Fruit fly (Drosophila melanogaster): ENCODE results near the gene Grl40a.

The Grl40a gene

DNA sequence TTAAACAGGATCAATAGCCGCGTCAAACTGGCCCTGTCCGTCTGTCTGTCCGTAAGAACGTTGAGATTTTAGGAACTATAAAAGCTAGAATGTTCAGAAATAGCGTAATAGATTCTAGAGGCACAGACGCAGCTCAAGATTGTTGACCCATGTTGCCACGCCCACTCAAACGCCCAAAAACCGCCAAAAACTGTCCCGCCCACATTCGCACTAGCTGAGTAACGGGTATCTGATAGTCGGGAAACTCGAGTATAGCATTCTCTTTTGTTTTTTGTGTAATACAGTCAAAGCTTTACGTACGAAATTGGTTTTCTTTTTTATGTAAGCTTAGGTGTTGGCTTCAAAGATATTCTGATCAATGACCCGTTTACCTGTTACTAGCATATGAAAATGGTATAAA, 22.2 kb downstream of the Grl40a start:
- TF ChIP-seq CG1620 (GFP tag; optimal IDR thresholded peaks at IDR 0.05) (no peak), CG12768 (GFP tag; optimal IDR thresholded peaks at IDR 0.05) (no peak), Hr96 (GFP tag; optimal IDR thresholded peaks at IDR 0.05) (no peak), kay (GFP tag; ENCODE audit: borderline replicate concordance) (no peak), bab1 (GFP tag; optimal IDR thresholded peaks at IDR 0.05) (no peak), CG33017 (tag; optimal IDR thresholded peaks at IDR 0.05) (no peak)

dm6 chr2L:22065243-22065642, 27.6 kb downstream of the Grl40a start, which contains the start of gene CG42597:
CG42597 (minus strand) TSS chr2L:22065343.
- TF ChIP-seq CG12768 (GFP tag; optimal IDR thresholded peaks at IDR 0.05) (no peak), ovo (GFP tag; optimal IDR thresholded peaks at IDR 0.05) (no peak), CG7045 (GFP tag; optimal IDR thresholded peaks at IDR 0.05) (no peak), CG11617 (GFP tag; optimal IDR thresholded peaks at IDR 0.05) (no peak), cnc (optimal IDR thresholded peaks at IDR 0.05) (no peak), CG5204 (GFP tag; optimal IDR thresholded peaks at IDR 0.05) (no peak), tj (GFP tag; optimal IDR thresholded peaks at IDR 0.05) (no peak), Hr96 (GFP tag; optimal IDR thresholded peaks at IDR 0.05) (no peak), Clk (GFP tag; optimal IDR thresholded peaks at IDR 0.05) (no peak), CG7101 (tag; optimal IDR thresholded peaks at IDR 0.05) (no peak), CG14711 (tag; optimal IDR thresholded peaks at IDR 0.05) (no peak), CG33017 (tag; optimal IDR thresholded peaks at IDR 0.05) (no peak), Mnt (GFP tag; optimal IDR thresholded peaks at IDR 0.05) (no peak), toe (GFP tag; optimal IDR thresholded peaks at IDR 0.05) (no peak), kay (GFP tag; ENCODE audit: borderline replicate concordance) (no peak), cic (GFP tag; optimal IDR thresholded peaks at IDR 0.05) (no peak), Crg-1 (GFP tag; optimal IDR thresholded peaks at IDR 0.05) (no peak), pad (GFP tag; optimal IDR thresholded peaks at IDR 0.05) (no peak), CG1620 (GFP tag; optimal IDR thresholded peaks at IDR 0.05) (no peak)

- TF ChIP-seq CG33017 (tag; optimal IDR thresholded peaks at IDR 0.05) = no peak
- no peak for TF ChIP-seq toe (GFP tag; optimal IDR thresholded peaks at IDR 0.05)
- no peak for TF ChIP-seq CG14711 (tag; optimal IDR thresholded peaks at IDR 0.05)
- TF ChIP-seq bab1 (GFP tag; optimal IDR thresholded peaks at IDR 0.05) = no peak
- TF ChIP-seq CG11617 (GFP tag; optimal IDR thresholded peaks at IDR 0.05) = no peak
- TF ChIP-seq Mnt (GFP tag; optimal IDR thresholded peaks at IDR 0.05) = no peak
- no peak for TF ChIP-seq cnc (optimal IDR thresholded peaks at IDR 0.05)
- TF ChIP-seq Hr96 (GFP tag; optimal IDR thresholded peaks at IDR 0.05) = no peak
- no peak for TF ChIP-seq CG1620 (GFP tag; optimal IDR thresholded peaks at IDR 0.05)
- TF ChIP-seq CG5204 (GFP tag; optimal IDR thresholded peaks at IDR 0.05) = no peak
- TF ChIP-seq cic (GFP tag; optimal IDR thresholded peaks at IDR 0.05) = no peak
Measured at dm6 chr2L:22070844-22071243, 33.2 kb downstream of the Grl40a start, which contains the start of gene tplus3a. tplus3a (plus strand) TSS chr2L:22071144.

DNA sequence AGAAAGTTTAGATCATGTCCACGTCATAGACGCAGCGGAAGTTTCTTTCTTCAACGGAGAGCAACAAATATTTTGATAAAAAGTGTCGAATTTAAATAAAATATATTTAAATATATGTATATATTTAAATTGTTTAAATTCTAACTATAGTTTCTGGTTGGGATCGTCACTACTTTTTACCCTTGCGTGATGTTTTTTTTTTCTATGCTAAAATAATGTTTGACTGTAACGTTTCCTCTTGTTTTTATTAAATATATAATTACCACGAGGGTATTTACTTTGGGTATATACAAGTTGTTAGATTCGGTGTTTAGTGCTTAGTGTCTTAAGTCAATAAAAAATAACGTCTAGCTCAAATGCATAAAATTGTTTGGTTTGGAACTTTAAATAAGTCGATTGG, 41.7 kb downstream of the Grl40a start, which contains the start of gene ttm3:
TSS of gene ttm3 (plus strand) at position 301 of the 400 bp plus-strand sequence.
- TF ChIP-seq ovo (GFP tag; optimal IDR thresholded peaks at IDR 0.05) = no peak
- no peak for TF ChIP-seq tj (GFP tag; optimal IDR thresholded peaks at IDR 0.05)

Measured in whole organism, adult.